Worm (Caenorhabditis elegans) whole organism, young adult: ENCODE results near the gene W03C9.2.

Experiments used
- F49E8.2 ChIP-seq: sonication (generic microtip); optimal IDR thresholded peaks from 3 replicates; lab custom pipeline; 2017; ENCODE audit warnings: missing genetic modification characterization, mild to moderate bottlenecking, missing compliant biosample characterization, antibody characterized with exemption, moderate library complexity; ENCODE audit not compliant: insufficient read depth
- attf-3 ChIP-seq: fragments of 200-800 bp; sonication (Bioruptor generic); conservative IDR thresholded peaks from 2 replicates; pipeline ENCODE4 v1.3.6; 2022; ENCODE audit warnings: missing genetic modification reagents, missing genetic modification characterization, missing compliant biosample characterization

DNA sequence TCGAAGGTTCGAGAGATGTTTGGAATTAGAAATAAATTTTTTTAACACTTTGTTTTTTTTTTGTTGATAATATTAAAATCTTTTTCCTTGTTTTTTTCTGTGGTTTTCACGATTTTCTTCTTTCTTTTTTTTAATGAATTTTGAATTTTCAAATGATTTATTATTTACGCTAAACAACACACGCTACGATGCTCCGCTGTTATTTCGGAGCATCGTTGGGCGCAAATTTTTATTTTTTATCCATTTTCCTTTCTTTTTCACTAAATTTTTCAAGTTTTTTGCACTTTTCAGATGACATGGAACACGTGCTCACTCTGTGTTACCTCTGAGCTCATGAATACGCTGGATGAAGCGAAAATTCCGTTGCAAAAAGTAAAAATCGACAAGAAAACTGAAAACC lies at the start of gene W03C9.2, which contains the start of gene W03C9.1:
- TF ChIP-seq attf-3 (GFP tag; lab: Robert Waterston, UW): peak; percentile 81
- no peak for TF ChIP-seq F49E8.2
